Worm (Caenorhabditis elegans) whole organism, L4 larva: Measurements from ENCODE around the gene C27D6.1.

Experiments used
- Y105C5A.15 ChIP-seq: fragments of 200-800 bp; sonication (Bioruptor generic); IDR thresholded peaks from 2 replicates; pipeline ENCODE4 v1.3.6; 2022; ENCODE audit warnings: missing genetic modification characterization, missing compliant biosample characterization
- ZK546.5 ChIP-seq, 2 experiments: sonication (generic microtip); optimal IDR thresholded peaks; 2 replicates each; lab custom pipeline; 2017; ENCODE audit warnings: missing biosample characterization in 2 of 2, missing genetic modification characterization in 2 of 2
- ceh-82 ChIP-seq: sonication (generic microtip); optimal IDR thresholded peaks from 2 replicates; lab custom pipeline; 2017; ENCODE audit warnings: missing biosample characterization, missing genetic modification characterization
- egl-27 ChIP-seq: sonication (generic microtip); optimal IDR thresholded peaks from 3 replicates; lab custom pipeline; 2017; ENCODE audit warnings: missing biosample characterization, missing genetic modification reagents, missing genetic modification characterization
- hlh-30 ChIP-seq: sonication (generic microtip); optimal IDR thresholded peaks from 2 replicates; lab custom pipeline; 2017; ENCODE audit warnings: antibody characterized with exemption, mild to moderate bottlenecking, missing genetic modification characterization, missing compliant biosample characterization; ENCODE audit not compliant: insufficient read depth
- lin-13 ChIP-seq: fragments of 150-350 bp; optimal IDR thresholded peaks from 2 replicates; lab custom pipeline; 2014; ENCODE audit warnings: missing biosample characterization, missing genetic modification reagents, missing genetic modification characterization
- nhr-102 ChIP-seq: sonication (generic microtip); optimal IDR thresholded peaks from 2 replicates; lab custom pipeline; 2016; ENCODE audit warnings: mild to moderate bottlenecking, missing genetic modification characterization, moderate library complexity, missing compliant biosample characterization
- nhr-41 ChIP-seq: fragments of 200-800 bp; sonication (Bioruptor generic); IDR thresholded peaks from 2 replicates; pipeline ENCODE4 v1.3.6; 2022; ENCODE audit warnings: missing genetic modification reagents, missing genetic modification characterization, missing compliant biosample characterization
- nhr-42 ChIP-seq: fragments of 200-800 bp; sonication (Bioruptor generic); IDR thresholded peaks from 2 replicates; pipeline ENCODE4 v1.3.6; 2022; ENCODE audit warnings: missing genetic modification characterization, missing compliant biosample characterization
- nhr-77 ChIP-seq: fragments of 150-350 bp; optimal IDR thresholded peaks from 2 replicates; lab custom pipeline; 2014; ENCODE audit warnings: missing biosample characterization, missing genetic modification characterization
- zfp-2 ChIP-seq: sonication (generic microtip); optimal IDR thresholded peaks from 2 replicates; lab custom pipeline; 2016; ENCODE audit warnings: mild to moderate bottlenecking, missing genetic modification characterization, missing compliant biosample characterization

- TF ChIP-seq zfp-2 (tag; lab: Kevin White, UChicago) (no peak), ZK546.5 (tag; optimal IDR thresholded peaks at IDR 0.05; lab: Kevin White, UChicago) (no peak), Y105C5A.15 (GFP tag; lab: Robert Waterston, UW) (no peak), ceh-82 (tag; lab: Kevin White, UChicago) (no peak), egl-27 (tag; lab: Kevin White, UChicago) (no peak), nhr-77 (tag; lab: Kevin White, UChicago) (no peak), nhr-102 (no peak), hlh-30 (no peak), nhr-41 (no peak), lin-13 (no peak), nhr-42 (no peak)
These were observed 21.5 kb downstream of the C27D6.1 start, which contains the start of gene msp-49 for ce11 chrII:5194066-5194465.
